Worm (Caenorhabditis elegans): Measurements from ENCODE around the gene lin-46.

DNA sequence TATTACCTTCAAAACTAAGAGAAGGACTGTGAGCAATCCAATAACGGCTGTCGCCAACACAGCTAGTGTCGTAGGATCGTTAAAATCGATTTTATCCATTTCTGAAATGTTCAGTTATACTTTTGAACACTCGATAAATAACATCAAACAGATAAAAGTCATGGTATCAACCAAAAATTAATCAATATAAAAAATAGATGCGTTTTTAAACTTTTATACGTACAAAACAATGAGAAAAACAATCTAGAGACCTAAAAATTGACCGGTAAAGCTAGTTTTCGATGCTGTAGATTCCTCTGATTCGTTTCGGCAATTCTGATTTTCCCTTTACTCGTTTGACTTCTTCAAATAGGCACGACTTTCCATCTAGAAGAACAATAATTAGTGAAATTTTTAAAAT lies 1.5 kb upstream of the lin-46 start, which contains the start of gene R186.3:
- TF ChIP-seq ztf-28 (GFP tag; IDR thresholded peaks at IDR 0.05) (no peak), ceh-79 (tag; optimal IDR thresholded peaks at IDR 0.05) (no peak), fkh-3 (tag; optimal IDR thresholded peaks at IDR 0.05) (no peak), repo-1 (tag; optimal IDR thresholded peaks at IDR 0.05) (no peak)
